Worm (Caenorhabditis elegans): Measurements from ENCODE around the gene snap-1.

DNA sequence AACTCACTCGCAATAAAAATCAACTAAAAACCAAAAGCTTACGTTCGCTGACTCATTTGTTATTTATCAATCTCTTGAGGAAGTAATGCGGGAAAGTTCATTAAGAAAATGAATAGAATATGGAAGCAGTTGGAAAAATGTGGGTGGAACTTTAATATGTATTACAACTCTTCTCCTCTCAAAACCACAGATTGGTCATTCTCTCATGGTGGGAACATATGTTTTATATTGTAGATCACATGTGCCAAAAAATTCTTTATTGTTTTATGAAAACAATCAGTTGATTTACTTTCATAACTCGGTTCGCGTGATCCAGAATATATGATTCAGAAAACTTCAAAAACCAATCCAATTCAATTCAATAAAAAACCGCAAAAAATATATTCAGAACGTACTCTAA is 41.3 kb downstream of the snap-1 start:
- TF ChIP-seq lsy-2 (tag; optimal IDR thresholded peaks at IDR 0.05) = no peak
- TF ChIP-seq F26F4.8 (GFP tag; conservative IDR thresholded peaks at IDR 0.05) = no peak
- no peak for TF ChIP-seq nhr-102 (tag; optimal IDR thresholded peaks at IDR 0.05)
- no peak for TF ChIP-seq unc-62 (GFP tag; optimal IDR thresholded peaks at IDR 0.05 in 1 of 2)
- no peak for TF ChIP-seq unc-62 (tag; optimal IDR thresholded peaks at IDR 0.05)
- TF ChIP-seq ces-1 (GFP tag; optimal IDR thresholded peaks at IDR 0.05) = no peak
- TF ChIP-seq nhr-11 (tag; optimal IDR thresholded peaks at IDR 0.05) = no peak
- no peak for TF ChIP-seq zag-1 (tag; optimal IDR thresholded peaks at IDR 0.05)
- no peak for TF ChIP-seq nhr-6 (tag; optimal IDR thresholded peaks at IDR 0.05)
- no peak for TF ChIP-seq nhr-111 (GFP tag; optimal IDR thresholded peaks at IDR 0.05)
- TF ChIP-seq unc-130 (GFP tag; optimal IDR thresholded peaks at IDR 0.05) = no peak
- TF ChIP-seq ceh-28 (tag; optimal IDR thresholded peaks at IDR 0.05) = no peak
- TF ChIP-seq skn-1 (tag; optimal IDR thresholded peaks at IDR 0.05) = no peak
